Worm (Caenorhabditis elegans): Measurements from ENCODE around the gene srd-3.

The srd-3 gene

DNA sequence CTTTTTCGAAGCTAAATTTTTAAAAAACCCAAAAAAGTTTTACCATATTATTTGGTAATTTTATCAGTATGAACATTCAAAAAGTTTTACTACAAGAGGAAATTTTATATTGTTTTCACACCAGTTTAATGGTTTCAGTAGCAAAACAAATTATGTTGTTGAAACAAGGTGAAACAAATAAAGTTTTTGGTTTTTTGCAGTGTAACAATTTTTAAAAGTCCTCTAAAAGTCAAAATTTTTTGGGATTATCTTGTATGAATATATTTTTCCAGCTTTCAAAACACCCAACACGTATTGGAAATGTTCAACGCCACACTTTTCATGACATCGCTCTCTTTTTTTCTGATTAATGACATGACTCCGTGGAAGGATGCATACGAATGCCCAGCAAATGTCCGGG lies 11.9 kb downstream of the srd-3 start, which contains the start of gene srt-54:
Gene srt-54 (plus strand): TSS at position 301 of the 400 bp plus-strand sequence.
- TF ChIP-seq ceh-82 (tag; optimal IDR thresholded peaks at IDR 0.05) (no peak), pax-3 (tag; optimal IDR thresholded peaks at IDR 0.05) (no peak), pag-3 (tag; optimal IDR thresholded peaks at IDR 0.05; ENCODE audit: borderline replicate concordance, insufficient read depth) (no peak), pqm-1 (tag; optimal IDR thresholded peaks at IDR 0.05) (no peak), elt-2 (tag; optimal IDR thresholded peaks at IDR 0.05) (no peak), Y116A8C.19 (tag; optimal IDR thresholded peaks at IDR 0.05; ENCODE audit: borderline replicate concordance) (no peak), mep-1 (tag; optimal IDR thresholded peaks at IDR 0.05) (no peak)

ce11 chrII:112231-112630 lies 16.6 kb downstream of the srd-3 start:
- TF ChIP-seq nhr-90 (tag; optimal IDR thresholded peaks at IDR 0.05; ENCODE audit: poor library complexity) (no peak), C04F5.9 (tag; optimal IDR thresholded peaks at IDR 0.05) (no peak), pag-3 (tag; optimal IDR thresholded peaks at IDR 0.05; ENCODE audit: borderline replicate concordance, insufficient read depth) (no peak), mdl-1 (tag; optimal IDR thresholded peaks at IDR 0.05) (peak in 1 of 2 experiments; percentile 31), fkh-10 (GFP tag; optimal IDR thresholded peaks at IDR 0.05) (no peak), unc-130 (tag; optimal IDR thresholded peaks at IDR 0.05) (no peak), blmp-1 (tag; optimal IDR thresholded peaks at IDR 0.05) (peak; percentile 37), lin-39 (tag; optimal IDR thresholded peaks at IDR 0.05) (no peak), mef-2 (tag; optimal IDR thresholded peaks at IDR 0.05) (no peak), sup-37 (GFP tag; optimal IDR thresholded peaks at IDR 0.05) (no peak), snpc-4 (tag; optimal IDR thresholded peaks at IDR 0.05) (no peak), zag-1 (tag; optimal IDR thresholded peaks at IDR 0.05) (no peak), fkh-4 (tag; optimal IDR thresholded peaks at IDR 0.05; ENCODE audit: borderline replicate concordance) (no peak), sptf-1 (tag; optimal IDR thresholded peaks at IDR 0.05) (no peak), nhr-20 (tag; optimal IDR thresholded peaks at IDR 0.05) (peak; percentile 5), ama-1 (optimal IDR thresholded peaks at IDR 0.05) (no peak), pax-3 (tag; optimal IDR thresholded peaks at IDR 0.05) (no peak), unc-30 (tag; optimal IDR thresholded peaks at IDR 0.05) (no peak), ceh-63 (GFP tag; optimal IDR thresholded peaks at IDR 0.05) (no peak), irx-1 (tag; optimal IDR thresholded peaks at IDR 0.05) (no peak), isw-1 (GFP tag; IDR thresholded peaks at IDR 0.05) (no peak), zip-4 (GFP tag; optimal IDR thresholded peaks at IDR 0.05) (no peak), pqm-1 (tag; optimal IDR thresholded peaks at IDR 0.05) (peak; percentile 21), ceh-82 (tag; optimal IDR thresholded peaks at IDR 0.05) (no peak), egl-27 (tag; optimal IDR thresholded peaks at IDR 0.05) (no peak), nhr-85 (tag) (peak; percentile 70)

DNA sequence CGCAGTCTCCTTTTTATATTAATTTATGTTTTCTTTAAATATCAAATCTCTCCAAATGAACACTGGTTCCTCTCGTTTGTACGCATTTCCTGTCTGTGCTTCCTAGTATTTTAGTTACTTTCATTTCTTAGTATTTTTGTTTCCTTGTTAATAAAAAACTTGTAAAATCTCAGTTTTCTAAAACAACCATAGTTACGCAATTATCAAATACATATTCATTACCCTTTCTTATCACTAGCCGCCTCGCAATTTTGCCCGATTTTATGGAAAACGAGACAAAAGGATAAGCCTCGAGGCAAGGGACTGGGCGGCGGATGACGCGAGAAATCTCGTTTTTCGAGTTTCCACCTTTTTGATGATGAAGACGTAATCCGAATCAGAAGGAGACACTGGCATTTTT lies 17.6 kb downstream of the srd-3 start, which contains the start of gene C50D2.1:
Gene C50D2.1 (plus strand): TSS at position 301 of the 400 bp plus-strand sequence.
- no peak for TF ChIP-seq F16B12.6 (tag; optimal IDR thresholded peaks at IDR 0.05)
- no peak for TF ChIP-seq aly-2 (tag; optimal IDR thresholded peaks at IDR 0.05)
- TF ChIP-seq unc-30 (tag; optimal IDR thresholded peaks at IDR 0.05), result no peak
- TF ChIP-seq sup-37 (GFP tag; optimal IDR thresholded peaks at IDR 0.05), result no peak

ce11 chrII:108865-109264 lies 20.0 kb downstream of the srd-3 start, which contains the start of gene C50D2.2:
C50D2.2 (plus strand) TSS chrII:109165.
- TF ChIP-seq aly-2 (tag; optimal IDR thresholded peaks at IDR 0.05), result no peak
- no peak for TF ChIP-seq snpc-4 (tag; optimal IDR thresholded peaks at IDR 0.05)
- TF ChIP-seq swsn-7 (tag; optimal IDR thresholded peaks at IDR 0.05), result no peak

ce11 chrII:107703-108102 lies 21.1 kb downstream of the srd-3 start:
- TF ChIP-seq ceh-82 (tag; optimal IDR thresholded peaks at IDR 0.05) (no peak), lin-14 (GFP tag; optimal IDR thresholded peaks at IDR 0.05) (peak; percentile 42), C34B4.2 (tag; optimal IDR thresholded peaks at IDR 0.05) (no peak), unc-30 (tag; optimal IDR thresholded peaks at IDR 0.05) (no peak), elt-3 (tag; optimal IDR thresholded peaks at IDR 0.05) (no peak)
